Fruit fly (Drosophila melanogaster): Measurements from ENCODE around the gene rho.

dm6 chr3L:1502086-1502893, 38.7 kb downstream of the rho start, which contains the start of the genes hfp and Psa:
- no peak for TF ChIP-seq insv (optimal IDR thresholded peaks at IDR 0.05)
- TF ChIP-seq psq (optimal IDR thresholded peaks at IDR 0.05), result no peak
- no peak for TF ChIP-seq Myc (optimal IDR thresholded peaks at IDR 0.05)
- no peak for TF ChIP-seq Sin3A (optimal IDR thresholded peaks at IDR 0.05)

Measured in Kc167 (cell line).